Fruit fly (Drosophila melanogaster) whole organism, embryonic: Measurements from ENCODE around the gene CG18563.
A peak's percentile ranks its signal among the peaks of the same experiment; 100 is the strongest.

Source experiments
- Antp ChIP-seq: fragments of 200-800 bp; sonication (Bioruptor generic); optimal IDR thresholded peaks from 3 replicates; lab custom pipeline; 2016; ENCODE audit warnings: missing biosample characterization, missing genetic modification characterization
- Asciz ChIP-seq: fragments of 200-800 bp; sonication (Bioruptor generic); optimal IDR thresholded peaks from 2 replicates; lab custom pipeline; 2017; ENCODE audit warnings: missing biosample characterization, mild to moderate bottlenecking, missing genetic modification characterization, missing genetic modification reagents
- CG10267 ChIP-seq: fragments of 200-800 bp; sonication (Bioruptor generic); optimal IDR thresholded peaks from 2 replicates; lab custom pipeline; 2018; ENCODE audit warnings: missing biosample characterization, mild to moderate bottlenecking, missing genetic modification characterization, moderate library complexity
- CG11093 ChIP-seq: fragments of 200-800 bp; sonication (Bioruptor generic); IDR thresholded peaks from 3 replicates; pipeline ENCODE4 v1.3.6; 2022; ENCODE audit warnings: missing biosample characterization, missing genetic modification characterization
- CG11695 ChIP-seq: fragments of 200-800 bp; sonication (Bioruptor generic); IDR thresholded peaks from 3 replicates; pipeline ENCODE4 v1.3.6; 2022; ENCODE audit warnings: missing biosample characterization, missing genetic modification characterization
- CG11696 ChIP-seq: fragments of 200-800 bp; sonication (Bioruptor generic); IDR thresholded peaks from 2 replicates; pipeline ENCODE4 v1.3.6; 2022; ENCODE audit warnings: missing biosample characterization, missing genetic modification characterization
- CG13123 ChIP-seq: fragments of 200-800 bp; sonication (Bioruptor generic); optimal IDR thresholded peaks from 2 replicates; lab custom pipeline; 2016; ENCODE audit warnings: missing biosample characterization, missing genetic modification characterization
- CG14050 ChIP-seq: fragments of 200-800 bp; sonication (Bioruptor generic); IDR thresholded peaks from 3 replicates; pipeline ENCODE4 v1.3.6; 2022; ENCODE audit warnings: missing biosample characterization, missing genetic modification characterization
- CG15696 ChIP-seq: fragments of 200-800 bp; sonication (Bioruptor generic); optimal IDR thresholded peaks from 2 replicates; lab custom pipeline; 2019; ENCODE audit warnings: missing biosample characterization, mild to moderate bottlenecking, missing genetic modification characterization, moderate library complexity
- CG1602 ChIP-seq: fragments of 200-800 bp; sonication (Bioruptor generic); optimal IDR thresholded peaks from 3 replicates; lab custom pipeline; 2016; ENCODE audit warnings: missing biosample characterization, missing genetic modification characterization
- CG18011 ChIP-seq: fragments of 200-800 bp; sonication (Bioruptor generic); optimal IDR thresholded peaks from 2 replicates; lab custom pipeline; 2017; ENCODE audit warnings: missing biosample characterization, missing genetic modification characterization, mild to moderate bottlenecking, moderate library complexity, missing genotype
- CG3407 ChIP-seq: fragments of 200-800 bp; sonication (Bioruptor generic); optimal IDR thresholded peaks from 2 replicates; lab custom pipeline; 2018; ENCODE audit warnings: missing biosample characterization, mild to moderate bottlenecking, missing genetic modification characterization
- CG3726 ChIP-seq: fragments of 200-800 bp; sonication (Bioruptor generic); IDR thresholded peaks from 3 replicates; pipeline ENCODE4, ENCODE4 v1.3.6; 2022; ENCODE audit warnings: missing biosample characterization, missing genetic modification characterization
- CG3838 ChIP-seq: fragments of 200-800 bp; sonication (Bioruptor generic); optimal IDR thresholded peaks from 3 replicates; lab custom pipeline; 2016; ENCODE audit warnings: missing biosample characterization, missing genetic modification characterization
- CG5953 ChIP-seq: fragments of 200-800 bp; sonication (Bioruptor generic); IDR thresholded peaks from 2 replicates; pipeline ENCODE4 v1.3.6; 2022; ENCODE audit warnings: missing biosample characterization, missing genetic modification characterization
- CG6254 ChIP-seq: fragments of 200-800 bp; sonication (Bioruptor generic); optimal IDR thresholded peaks from 3 replicates; lab custom pipeline; 2017; ENCODE audit warnings: mild to moderate bottlenecking, missing biosample characterization, missing genetic modification reagents, missing genetic modification characterization
- CTCF ChIP-seq: fragments of 200-800 bp; sonication (Bioruptor generic); optimal IDR thresholded peaks from 2 replicates; lab custom pipeline; 2017; ENCODE audit warnings: missing biosample characterization, mild to moderate bottlenecking, missing genetic modification characterization, moderate library complexity
- Chrac-16 ChIP-seq: fragments of 200-800 bp; sonication (Bioruptor generic); optimal IDR thresholded peaks from 3 replicates; lab custom pipeline; 2016; ENCODE audit warnings: missing biosample characterization, missing genetic modification characterization
- D ChIP-seq, 2 experiments: fragments of 200-800 bp in 1 of 2; fragments of >200 bp in 1 of 2; sonication (Bioruptor generic) in 1 of 2; optimal IDR thresholded peaks; 2 replicates in 1 of 2; 3 replicates in 1 of 2; lab custom pipeline; 2017; ENCODE audit warnings: mild to moderate bottlenecking in 1 of 2, missing biosample characterization in 1 of 2, missing genetic modification characterization in 1 of 2, missing genetic modification reagents in 1 of 2
- D19B ChIP-seq: fragments of 200-800 bp; sonication (Bioruptor generic); optimal IDR thresholded peaks from 2 replicates; lab custom pipeline; 2017; ENCODE audit warnings: missing biosample characterization, mild to moderate bottlenecking, missing genetic modification characterization
- Drgx ChIP-seq: fragments of 200-800 bp; sonication (Bioruptor generic); IDR thresholded peaks from 2 replicates; pipeline ENCODE4 v1.3.6; 2022; ENCODE audit warnings: missing biosample characterization, missing genetic modification characterization
- Fer2 ChIP-seq: fragments of 200-800 bp; sonication (Bioruptor generic); optimal IDR thresholded peaks from 2 replicates; lab custom pipeline; 2018; ENCODE audit warnings: missing biosample characterization, mild to moderate bottlenecking, missing genetic modification characterization, moderate library complexity
- H2.0 ChIP-seq: fragments of 200-800 bp; sonication (Bioruptor generic); IDR thresholded peaks from 2 replicates; pipeline ENCODE4 v1.3.6; 2022; ENCODE audit warnings: missing biosample characterization, missing genetic modification characterization
- HmgZ ChIP-seq: fragments of 200-800 bp; sonication (Bioruptor generic); optimal IDR thresholded peaks from 2 replicates; lab custom pipeline; 2018; ENCODE audit warnings: missing biosample characterization, mild to moderate bottlenecking, missing genetic modification characterization
- Hmr ChIP-seq: fragments of 200-800 bp; sonication (Bioruptor generic); optimal IDR thresholded peaks from 3 replicates; lab custom pipeline; 2017; ENCODE audit warnings: mild to moderate bottlenecking, missing biosample characterization, missing genetic modification reagents, missing genetic modification characterization
- Hsf ChIP-seq: fragments of 200-800 bp; sonication (Bioruptor generic); optimal IDR thresholded peaks from 3 replicates; lab custom pipeline; 2016; ENCODE audit warnings: missing biosample characterization, missing genetic modification characterization
- NfI ChIP-seq: fragments of 200-800 bp; sonication (Bioruptor generic); optimal IDR thresholded peaks from 3 replicates; lab custom pipeline; 2018; ENCODE audit warnings: missing biosample characterization, mild to moderate bottlenecking, missing genetic modification characterization, moderate library complexity
- Oaz ChIP-seq: fragments of 200-800 bp; sonication (Bioruptor generic); IDR thresholded peaks from 2 replicates; pipeline ENCODE4 v1.3.6; 2022; ENCODE audit warnings: missing biosample characterization, missing genetic modification characterization
- Poxn ChIP-seq: fragments of 200-800 bp; sonication (Bioruptor generic); IDR thresholded peaks from 2 replicates; pipeline ENCODE4 v1.3.6; 2022; ENCODE audit warnings: missing biosample characterization, missing genetic modification characterization
- Rx ChIP-seq: fragments of 200-800 bp; sonication (Bioruptor generic); IDR thresholded peaks from 2 replicates; pipeline ENCODE4 v1.3.6; 2022; ENCODE audit warnings: missing biosample characterization, missing genetic modification characterization
- ato ChIP-seq: fragments of 200-800 bp; sonication (Bioruptor generic); IDR thresholded peaks from 2 replicates; pipeline ENCODE4 v1.3.6; 2022; ENCODE audit warnings: missing biosample characterization, missing genetic modification characterization; ENCODE audit not compliant: partially characterized antibody
- cg ChIP-seq: fragments of 200-800 bp; sonication (Bioruptor generic); optimal IDR thresholded peaks from 3 replicates; lab custom pipeline; 2019; ENCODE audit warnings: missing biosample characterization, mild to moderate bottlenecking, missing genetic modification characterization, moderate library complexity
- ci ChIP-seq: fragments of 200-800 bp; sonication (Bioruptor generic); IDR thresholded peaks from 3 replicates; pipeline ENCODE4 v1.3.6; 2022; ENCODE audit warnings: missing biosample characterization, missing genetic modification characterization
- crp ChIP-seq, 2 experiments: fragments of 200-800 bp; sonication (Bioruptor generic); optimal IDR thresholded peaks; 2 replicates in 1 of 2; 3 replicates in 1 of 2; lab custom pipeline; 2017; ENCODE audit warnings: missing biosample characterization in 2 of 2, missing genetic modification characterization in 2 of 2, mild to moderate bottlenecking in 1 of 2, moderate library complexity in 1 of 2
- danr ChIP-seq: fragments of 200-800 bp; sonication (Bioruptor generic); IDR thresholded peaks from 2 replicates; pipeline ENCODE4 v1.3.6; 2022; ENCODE audit warnings: missing biosample characterization, missing genetic modification characterization
- dpn ChIP-seq, 2 experiments: fragments of 200-800 bp; sonication (Bioruptor generic); optimal IDR thresholded peaks; 3 replicates each; lab custom pipeline; 2016; ENCODE audit warnings: missing biosample characterization in 2 of 2, missing genetic modification characterization in 2 of 2
- exex ChIP-seq: fragments of 200-800 bp; sonication (Bioruptor generic); optimal IDR thresholded peaks from 4 replicates; lab custom pipeline; 2018; ENCODE audit warnings: missing biosample characterization, mild to moderate bottlenecking, missing genetic modification characterization, moderate library complexity
- grau ChIP-seq: fragments of 200-800 bp; optimal IDR thresholded peaks from 3 replicates; lab custom pipeline; 2019; ENCODE audit warnings: missing biosample characterization, mild to moderate bottlenecking, missing genetic modification characterization, moderate library complexity
- hkb ChIP-seq, 2 experiments: fragments of 200-800 bp in 1 of 2; fragments of >200 bp in 1 of 2; sonication (Bioruptor generic) in 1 of 2; IDR thresholded peaks in 1 of 2; optimal IDR thresholded peaks in 1 of 2; 2 replicates each; pipeline versions ENCODE4 v1.3.6 to Lab custom; 2017 to 2022; ENCODE audit warnings: missing biosample characterization in 1 of 2, missing genetic modification characterization in 1 of 2
- nerfin-2 ChIP-seq: fragments of 200-800 bp; sonication (Bioruptor generic); IDR thresholded peaks from 2 replicates; pipeline ENCODE4 v1.3.6; 2022; ENCODE audit warnings: missing biosample characterization, missing genetic modification characterization; ENCODE audit not compliant: partially characterized antibody
- pnt ChIP-seq: fragments of 200-800 bp; sonication (Bioruptor generic); optimal IDR thresholded peaks from 3 replicates; lab custom pipeline; 2016; ENCODE audit warnings: missing biosample characterization, missing genetic modification characterization
- scrt ChIP-seq: fragments of 200-800 bp; sonication (Bioruptor generic); optimal IDR thresholded peaks from 2 replicates; lab custom pipeline; 2018; ENCODE audit warnings: missing biosample characterization, mild to moderate bottlenecking, missing genetic modification characterization, moderate library complexity
- seq ChIP-seq: fragments of 200-800 bp; sonication (Bioruptor generic); IDR thresholded peaks from 2 replicates; pipeline ENCODE4 v1.3.6; 2022; ENCODE audit warnings: missing biosample characterization, missing genetic modification characterization
- sna ChIP-seq: fragments of 200-800 bp; sonication (Bioruptor generic); IDR thresholded peaks from 2 replicates; pipeline ENCODE4 v1.3.6; 2022; ENCODE audit warnings: missing biosample characterization, missing genetic modification characterization; ENCODE audit not compliant: partially characterized antibody
- stc ChIP-seq: fragments of 200-800 bp; sonication (Bioruptor generic); IDR thresholded peaks from 2 replicates; pipeline ENCODE4 v1.3.6; 2022; ENCODE audit warnings: missing biosample characterization, missing genetic modification characterization
- trem ChIP-seq: fragments of 200-800 bp; optimal IDR thresholded peaks from 3 replicates; lab custom pipeline; 2019; ENCODE audit warnings: missing biosample characterization, mild to moderate bottlenecking, missing genetic modification characterization, moderate library complexity
- zf30C ChIP-seq: fragments of 200-800 bp; sonication (Bioruptor generic); optimal IDR thresholded peaks from 3 replicates; lab custom pipeline; 2018; ENCODE audit warnings: missing biosample characterization, mild to moderate bottlenecking, missing genetic modification characterization

The CG18563 gene

dm6 chr2L:17450505-17451415 lies 7.1 kb downstream of the CG18563 start (continued):
- peak; percentile 18 for TF ChIP-seq Fer2 (tag; lab: Kevin White, UChicago)
- no peak for TF ChIP-seq hkb (optimal IDR thresholded peaks at IDR 0.05; lab: Kevin White, UChicago)
- TF ChIP-seq hkb (GFP tag; IDR thresholded peaks at IDR 0.05; lab: Robert Waterston, UW) = peak; percentile 81
- 0 out of 2 replicates have a peak, but pooled peaks have one; percentile 36 for TF ChIP-seq CG11696 (GFP tag; lab: Robert Waterston, UW)
- peak; percentile 37 for TF ChIP-seq Hsf (GFP tag; lab: Kevin White, UChicago)
- TF ChIP-seq nerfin-2 (GFP tag; lab: Robert Waterston, UW) = no peak
- peak; percentile 33 for TF ChIP-seq CG3407
- TF ChIP-seq CG14050 (GFP tag; lab: Robert Waterston, UW) = peak; percentile 49; the same call in 2 of the 3 replicates
- peak; percentile 35 for TF ChIP-seq CG10267
- TF ChIP-seq Drgx (GFP tag; lab: Robert Waterston, UW) = no peak; the same call in 1 of the 2 replicates
- peak; percentile 66 for TF ChIP-seq grau
- TF ChIP-seq NfI (GFP tag; lab: Kevin White, UChicago) = peak; percentile 60
- 0 out of 3 replicates have a peak, but pooled peaks have one; percentile 18 for TF ChIP-seq CG11093 (GFP tag; lab: Robert Waterston, UW)
- TF ChIP-seq exex (tag; lab: Kevin White, UChicago) = peak; percentile 28
- TF ChIP-seq stc (GFP tag; lab: Robert Waterston, UW) = peak; percentile 69
- peak; percentile 60 for TF ChIP-seq Asciz (GFP tag; lab: Kevin White, UChicago)
- peak; percentile 20 for TF ChIP-seq Chrac-16 (GFP tag; lab: Kevin White, UChicago)
- TF ChIP-seq H2.0 (GFP tag; lab: Robert Waterston, UW) = 0 out of 2 replicates have a peak, but pooled peaks have one; percentile 4
- peak; percentile 52 for TF ChIP-seq scrt (GFP tag; lab: Kevin White, UChicago)
- no peak for TF ChIP-seq Rx (GFP tag; lab: Robert Waterston, UW)
- no peak for TF ChIP-seq CG3838 (GFP tag; lab: Kevin White, UChicago)
- TF ChIP-seq CG11695 = peak; percentile 72; the same call in 2 of the 3 replicates
- no peak for TF ChIP-seq cg (GFP tag; lab: Kevin White, UChicago)
- TF ChIP-seq Poxn (GFP tag; lab: Robert Waterston, UW) = no peak
- TF ChIP-seq seq (GFP tag; lab: Robert Waterston, UW) = 0 out of 2 replicates have a peak, but pooled peaks have one; percentile 43
- no peak for TF ChIP-seq CG6254 (GFP tag; lab: Kevin White, UChicago)
- no peak for TF ChIP-seq D (optimal IDR thresholded peaks at IDR 0.05; lab: Kevin White, UChicago)
- TF ChIP-seq D (GFP tag; optimal IDR thresholded peaks at IDR 0.05; lab: Kevin White, UChicago) = peak; percentile 40
- TF ChIP-seq sna (GFP tag; lab: Robert Waterston, UW) = no peak
- TF ChIP-seq Antp (GFP tag; lab: Kevin White, UChicago) = peak; percentile 27
- TF ChIP-seq ato (GFP tag; lab: Robert Waterston, UW) = no peak
- no peak for TF ChIP-seq danr (GFP tag; lab: Robert Waterston, UW)
- no peak for TF ChIP-seq CG3726 (GFP tag; lab: Robert Waterston, UW)
- peak; percentile 4 for TF ChIP-seq pnt (GFP tag; lab: Kevin White, UChicago)
- peak; percentile 51 for TF ChIP-seq CG18011 (GFP tag; lab: Kevin White, UChicago)
- no peak for TF ChIP-seq CG15696 (tag; lab: Kevin White, UChicago)
- TF ChIP-seq CG5953 = 0 out of 2 replicates have a peak, but pooled peaks have one; percentile 46
- TF ChIP-seq CG13123 (GFP tag; lab: Kevin White, UChicago) = peak; percentile 10
- TF ChIP-seq dpn (GFP tag; optimal IDR thresholded peaks at IDR 0.05; lab: Kevin White, UChicago) = peak; percentile 29 to 45
- TF ChIP-seq HmgZ = peak; percentile 38
- peak; percentile 24 for TF ChIP-seq CG1602 (GFP tag; lab: Kevin White, UChicago)
- TF ChIP-seq D19B (GFP tag; lab: Kevin White, UChicago) = peak; percentile 58
- peak; percentile 34 for TF ChIP-seq Oaz (GFP tag; lab: Robert Waterston, UW)
- TF ChIP-seq zf30C (GFP tag; lab: Kevin White, UChicago) = peak; percentile 69
- peak; percentile 60; the same call in 1 of the 3 replicates for TF ChIP-seq ci (GFP tag; lab: Robert Waterston, UW)
- TF ChIP-seq crp (GFP tag; optimal IDR thresholded peaks at IDR 0.05; lab: Kevin White, UChicago) = peak in 1 of 2 experiments; percentile 13
- TF ChIP-seq CTCF = no peak
- peak; percentile 19 for TF ChIP-seq trem (tag; lab: Kevin White, UChicago)
- peak; percentile 74 for TF ChIP-seq Hmr (GFP tag; lab: Kevin White, UChicago)
